Worm (Caenorhabditis elegans): ENCODE results near the gene dnj-11.

Gene dnj-11

DNA sequence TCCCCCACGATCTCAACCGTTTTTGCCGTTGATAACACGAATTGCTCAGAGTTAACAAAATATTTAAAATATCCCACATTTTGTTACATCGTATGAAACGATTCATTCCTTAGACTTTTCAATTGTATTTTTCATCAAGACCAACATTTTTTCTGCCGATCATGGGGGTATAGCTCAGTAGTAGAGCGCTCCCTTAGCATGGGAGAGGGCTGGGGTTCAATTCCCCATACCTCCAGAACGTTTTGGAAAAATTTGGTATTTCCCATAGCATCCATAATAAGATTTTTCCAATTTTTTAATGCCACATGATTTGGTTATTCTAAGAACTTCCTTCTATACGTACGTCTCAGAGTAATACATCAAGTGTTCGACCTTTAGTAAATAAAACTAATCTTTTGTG lies 23.6 kb upstream of the dnj-11 start:
- TF ChIP-seq pqm-1 (tag; optimal IDR thresholded peaks at IDR 0.05) (no peak), pha-4 (tag; optimal IDR thresholded peaks at IDR 0.05) (peak; percentile 38)

DNA sequence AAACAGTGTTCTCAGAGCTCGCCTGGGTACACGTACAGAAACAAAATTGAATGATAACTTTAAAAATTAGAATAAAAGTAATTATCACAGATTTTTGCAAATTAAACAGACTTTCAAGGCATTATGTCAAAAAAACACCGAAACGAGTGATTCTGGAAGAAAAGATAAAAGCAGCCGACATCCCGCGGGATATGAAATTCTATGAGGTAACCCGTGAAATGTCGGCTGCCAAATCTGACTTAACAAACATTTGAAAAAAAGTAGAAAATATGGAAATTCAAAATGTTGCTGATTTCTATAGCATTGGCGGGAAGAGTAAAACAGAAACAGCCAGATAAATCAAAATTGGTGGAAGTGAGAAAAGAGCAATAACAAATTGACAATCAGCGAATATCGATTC lies 20.1 kb upstream of the dnj-11 start:
- TF ChIP-seq nfya-1 (tag; optimal IDR thresholded peaks at IDR 0.05; ENCODE audit: insufficient read depth) (no peak), snpc-4 (tag; optimal IDR thresholded peaks at IDR 0.05) (peak; percentile 44)

DNA sequence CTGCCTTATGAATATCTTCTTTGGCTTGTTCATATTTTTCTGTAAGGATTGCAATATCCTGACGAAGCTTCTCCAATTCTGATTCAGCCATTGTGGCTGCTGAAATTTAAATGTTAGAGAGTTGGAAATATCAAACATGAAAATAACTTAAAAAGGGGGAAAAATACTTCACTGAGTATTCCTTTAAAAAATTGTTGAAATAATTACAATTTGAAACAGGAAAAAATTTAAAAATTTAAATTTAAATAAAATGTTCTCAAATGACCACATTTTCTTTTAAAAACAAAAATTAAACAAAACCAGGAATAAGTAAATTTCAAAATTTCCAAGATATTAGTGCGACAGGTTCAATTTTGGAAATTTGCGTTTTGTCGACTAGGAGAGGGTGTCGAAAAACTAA lies 13.4 kb upstream of the dnj-11 start, which contains the start of gene bicd-1:
TSS of gene bicd-1 (minus strand) at position 101 of the 400 bp plus-strand sequence.
- TF ChIP-seq zag-1 (tag; optimal IDR thresholded peaks at IDR 0.05) (no peak), snpc-4 (tag; optimal IDR thresholded peaks at IDR 0.05) (no peak), ztf-11 (tag; optimal IDR thresholded peaks at IDR 0.05) (no peak), aly-2 (tag; optimal IDR thresholded peaks at IDR 0.05) (no peak), lin-15B (tag; optimal IDR thresholded peaks at IDR 0.05) (no peak)

DNA sequence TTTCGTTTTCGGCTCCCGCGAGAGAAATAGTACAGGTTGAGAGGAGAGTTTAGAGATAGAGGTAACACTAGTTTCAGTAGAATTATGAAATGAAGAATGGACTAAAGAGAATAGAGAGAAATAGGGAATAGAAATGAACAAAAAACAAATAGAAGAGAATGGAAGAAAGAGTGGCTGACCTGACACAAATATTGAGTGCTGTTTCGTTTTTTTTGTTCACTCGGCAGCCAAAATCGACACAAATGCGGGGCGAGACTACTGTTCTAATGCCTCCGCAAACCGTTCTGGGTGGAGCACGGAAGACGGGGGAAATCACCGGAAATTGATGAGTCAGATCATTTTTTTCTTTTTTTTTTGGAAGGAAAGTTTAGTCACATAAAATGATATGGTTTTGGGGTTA lies 13.0 kb upstream of the dnj-11 start:
- TF ChIP-seq hmg-11 (tag; optimal IDR thresholded peaks at IDR 0.05) (no peak), mml-1 (tag; optimal IDR thresholded peaks at IDR 0.05) (no peak), pha-4 (tag; optimal IDR thresholded peaks at IDR 0.05) (peak; percentile 59)

DNA sequence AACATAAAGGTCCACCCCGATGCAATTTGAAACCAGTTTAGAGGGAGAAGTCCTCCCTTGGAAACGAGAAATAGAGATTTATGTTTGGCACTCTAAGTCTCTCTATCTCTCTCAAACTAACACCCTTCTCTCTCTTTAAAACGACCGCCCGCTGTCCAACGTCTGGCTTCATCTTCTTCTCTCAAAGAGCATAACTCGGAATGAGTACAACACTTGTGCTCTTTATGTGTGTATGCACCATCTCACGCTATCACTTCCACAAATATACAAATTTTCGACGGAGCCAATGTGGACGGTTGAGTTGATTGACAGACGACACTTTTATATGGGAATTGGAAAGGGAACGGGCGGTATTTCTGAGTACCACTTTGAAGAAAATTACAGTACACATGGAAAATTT lies 11.3 kb upstream of the dnj-11 start:
- TF ChIP-seq lin-39 (tag; optimal IDR thresholded peaks at IDR 0.05), result peak; percentile 8
- TF ChIP-seq ztf-11 (tag; optimal IDR thresholded peaks at IDR 0.05), result no peak
- peak; percentile 44 for TF ChIP-seq elt-2 (tag; optimal IDR thresholded peaks at IDR 0.05)
- peak; percentile 0 for TF ChIP-seq nfya-1 (tag; optimal IDR thresholded peaks at IDR 0.05; ENCODE audit: insufficient read depth)
- TF ChIP-seq lsy-12 (tag; optimal IDR thresholded peaks at IDR 0.05), result no peak
- no peak for TF ChIP-seq daf-12 (tag; optimal IDR thresholded peaks at IDR 0.05)
- peak; percentile 26 for TF ChIP-seq hmg-11 (tag; optimal IDR thresholded peaks at IDR 0.05)
- TF ChIP-seq pqm-1 (tag; optimal IDR thresholded peaks at IDR 0.05), result peak; percentile 38
- no peak for TF ChIP-seq ama-1 (optimal IDR thresholded peaks at IDR 0.05)
- TF ChIP-seq nhr-12 (tag; optimal IDR thresholded peaks at IDR 0.05), result no peak

DNA sequence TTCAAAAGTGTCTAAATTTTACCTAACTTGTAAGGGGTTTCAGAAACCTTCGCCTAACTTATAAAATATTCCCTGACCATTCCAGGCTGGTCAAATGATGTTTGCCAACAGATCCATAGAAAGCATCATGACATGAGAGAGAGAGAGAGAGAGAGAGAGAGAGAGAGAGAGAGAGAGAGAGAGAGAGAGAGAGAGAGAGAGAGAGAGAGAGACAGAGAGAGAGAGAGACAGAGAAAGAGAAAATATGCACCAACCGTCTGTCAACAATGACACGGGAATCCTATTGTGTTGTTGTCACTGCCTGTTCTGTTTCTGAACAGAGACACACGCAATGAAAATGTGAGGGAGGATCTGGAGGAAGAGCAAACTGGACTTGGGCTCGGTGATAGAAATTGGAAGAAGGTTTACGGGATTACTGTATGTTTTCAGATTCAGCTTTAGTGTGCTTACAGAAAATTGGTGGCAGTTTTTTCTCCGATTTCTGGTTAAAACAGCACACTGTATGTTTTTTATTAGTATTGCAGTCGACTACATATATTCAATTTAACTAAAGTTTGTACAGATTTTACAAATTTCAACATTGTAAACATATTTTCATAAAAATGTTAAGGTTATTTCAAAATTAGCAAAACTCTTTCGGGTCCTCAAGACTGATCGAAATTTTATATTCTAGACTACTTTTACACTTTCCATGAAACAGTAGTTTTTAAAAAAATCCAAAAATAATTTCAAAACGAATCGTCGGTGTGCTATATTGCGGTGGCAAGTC lies 9.5 kb upstream of the dnj-11 start:
- TF ChIP-seq egl-27 (tag; optimal IDR thresholded peaks at IDR 0.05) (no peak), pha-4 (tag; optimal IDR thresholded peaks at IDR 0.05) (peak; percentile 74)

DNA sequence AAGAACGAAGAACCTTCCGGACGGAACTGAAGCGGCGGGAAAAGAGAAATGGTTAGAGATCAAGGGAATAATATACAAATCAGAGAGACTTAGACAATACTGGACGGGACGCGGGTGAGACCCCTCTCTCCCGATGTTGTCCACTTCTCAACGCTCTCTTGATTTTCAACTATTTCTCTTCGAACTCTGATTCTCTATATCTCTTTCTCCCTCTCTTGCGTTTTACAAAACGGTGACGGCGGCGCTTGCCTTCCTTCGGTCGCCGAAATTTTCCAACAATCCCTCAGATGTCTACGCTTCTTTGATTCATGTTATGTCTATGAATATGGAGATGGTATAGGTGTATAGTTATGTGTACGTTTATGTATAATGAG lies 9.0 kb upstream of the dnj-11 start:
- TF ChIP-seq pha-4 (tag; optimal IDR thresholded peaks at IDR 0.05), result peak; percentile 80
- no peak for TF ChIP-seq nhr-28 (tag; optimal IDR thresholded peaks at IDR 0.05)
- no peak for TF ChIP-seq ceh-9 (tag; optimal IDR thresholded peaks at IDR 0.05)
- TF ChIP-seq fkh-2 (tag; optimal IDR thresholded peaks at IDR 0.05), result no peak
- no peak for TF ChIP-seq unc-39 (tag; optimal IDR thresholded peaks at IDR 0.05)
- TF ChIP-seq nhr-11 (tag; optimal IDR thresholded peaks at IDR 0.05), result no peak
- TF ChIP-seq pqm-1 (tag; optimal IDR thresholded peaks at IDR 0.05), result peak; percentile 50
- TF ChIP-seq jun-1 (tag; optimal IDR thresholded peaks at IDR 0.05), result peak; percentile 17
- TF ChIP-seq nhr-76 (tag; optimal IDR thresholded peaks at IDR 0.05), result no peak
- peak; percentile 59 for TF ChIP-seq nfya-1 (tag; optimal IDR thresholded peaks at IDR 0.05; ENCODE audit: insufficient read depth)
- peak; percentile 3 for TF ChIP-seq ceh-28 (tag; optimal IDR thresholded peaks at IDR 0.05)
- TF ChIP-seq ceh-16 (tag; optimal IDR thresholded peaks at IDR 0.05), result no peak
- no peak for TF ChIP-seq egl-27 (tag; optimal IDR thresholded peaks at IDR 0.05)
- TF ChIP-seq unc-62 (GFP tag; optimal IDR thresholded peaks at IDR 0.05), result no peak
- TF ChIP-seq lsy-12 (tag; optimal IDR thresholded peaks at IDR 0.05), result peak; percentile 11
- no peak for TF ChIP-seq mdl-1 (tag; optimal IDR thresholded peaks at IDR 0.05)
- no peak for TF ChIP-seq nhr-77 (tag; optimal IDR thresholded peaks at IDR 0.05)
- TF ChIP-seq nhr-12 (tag; optimal IDR thresholded peaks at IDR 0.05), result no peak
- peak; percentile 58 for TF ChIP-seq hmg-11 (tag; optimal IDR thresholded peaks at IDR 0.05)
- peak; percentile 53 for TF ChIP-seq elt-2 (tag; optimal IDR thresholded peaks at IDR 0.05)
- peak; percentile 43 for TF ChIP-seq nhr-43 (tag; optimal IDR thresholded peaks at IDR 0.05; ENCODE audit: poor library complexity, severe bottlenecking)
- peak; percentile 76 for TF ChIP-seq nhr-23 (tag; optimal IDR thresholded peaks at IDR 0.05)
- peak; percentile 81 for TF ChIP-seq nhr-25 (tag; optimal IDR thresholded peaks at IDR 0.05)
- peak; percentile 30 for TF ChIP-seq lin-15B (tag; optimal IDR thresholded peaks at IDR 0.05)
- peak; percentile 12 for TF ChIP-seq R02D3.7 (tag; optimal IDR thresholded peaks at IDR 0.05)
- TF ChIP-seq nhr-237 (tag; optimal IDR thresholded peaks at IDR 0.05), result no peak
- TF ChIP-seq sea-2 (GFP tag; optimal IDR thresholded peaks at IDR 0.05), result no peak

All from whole organism, L3 larva.